Worm (Caenorhabditis elegans) whole organism, early embryonic: ENCODE data around the gene math-39.

ENCODE experiments used
- ama-1 ChIP-seq: fragments of 150-350 bp; optimal IDR thresholded peaks from 2 replicates; lab custom pipeline; 2014
- ceh-36 ChIP-seq: sonication (generic microtip); optimal IDR thresholded peaks from 2 replicates; lab custom pipeline; 2016; ENCODE audit warnings: missing genetic modification characterization, inconsistent platforms, missing compliant biosample characterization
- hnd-1 ChIP-seq: sonication (generic microtip); optimal IDR thresholded peaks from 2 replicates; lab custom pipeline; 2016; ENCODE audit warnings: missing genetic modification characterization, missing compliant biosample characterization
- pes-1 ChIP-seq: fragments of 200-800 bp; sonication (Bioruptor generic); IDR thresholded peaks from 2 replicates; pipeline ENCODE4 v1.3.6; 2022; ENCODE audit warnings: missing genetic modification reagents, missing genetic modification characterization, missing compliant biosample characterization
- sea-1 ChIP-seq: fragments of 200-800 bp; sonication (Bioruptor generic); conservative IDR thresholded peaks from 2 replicates; pipeline ENCODE4 v1.3.6; 2022; ENCODE audit warnings: missing genetic modification characterization, missing compliant biosample characterization

DNA sequence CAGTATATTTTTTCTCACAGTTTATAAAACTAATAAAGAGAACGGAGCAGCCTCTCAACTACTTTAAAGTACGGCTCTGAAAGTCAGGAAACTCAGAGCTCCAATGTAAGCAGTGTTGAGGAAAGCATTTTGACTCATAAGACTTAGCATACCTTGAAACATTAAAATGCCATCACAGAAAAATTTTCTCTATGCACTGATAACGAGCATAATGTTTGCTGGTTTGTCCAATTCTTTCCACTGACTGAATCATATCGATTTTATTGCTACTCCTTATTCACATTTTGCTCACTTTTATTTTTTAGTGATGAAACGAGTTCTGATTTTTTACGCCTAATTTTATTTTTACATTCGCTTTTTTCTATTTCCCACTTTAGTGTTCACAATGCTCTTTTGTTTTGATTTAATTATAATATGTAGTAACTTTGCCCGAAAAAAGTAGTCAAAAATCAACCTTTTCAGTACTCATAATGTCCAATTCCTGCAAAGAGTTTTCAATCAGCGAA is at the start of gene math-39:
- TF ChIP-seq ceh-36 (no peak), ama-1 (lab: Kevin White, UChicago) (no peak), hnd-1 (tag; lab: Kevin White, UChicago) (no peak), pes-1 (GFP tag; lab: Robert Waterston, UW) (no peak), sea-1 (GFP tag; lab: Robert Waterston, UW) (no peak)
